Fruit fly (Drosophila melanogaster) whole organism, pupa: ENCODE results near the gene djl.
A peak's percentile ranks its signal among the peaks of the same experiment; 100 is the strongest.

Experiments
- CG10348 ChIP-seq: fragments of 200-800 bp; sonication (Bioruptor generic); IDR thresholded peaks from 2 replicates; pipeline ENCODE4 v1.3.6; 2022; ENCODE audit warnings: missing biosample characterization, missing genetic modification characterization
- CG12605 ChIP-seq: fragments of 200-800 bp; sonication (Bioruptor generic); IDR thresholded peaks from 2 replicates; pipeline ENCODE4 v1.3.6; 2022; ENCODE audit warnings: missing biosample characterization, missing genetic modification characterization
- CG13204 ChIP-seq: fragments of 200-800 bp; sonication (Bioruptor generic); optimal IDR thresholded peaks from 2 replicates; lab custom pipeline; 2018; ENCODE audit warnings: missing biosample characterization, mild to moderate bottlenecking, missing genetic modification characterization, moderate library complexity
- CG14655 ChIP-seq: fragments of 200-800 bp; sonication (Bioruptor generic); optimal IDR thresholded peaks from 3 replicates; lab custom pipeline; 2017; ENCODE audit warnings: mild to moderate bottlenecking, missing biosample characterization, missing genetic modification reagents, missing genetic modification characterization
- CG15710 ChIP-seq: fragments of 200-800 bp; sonication (Bioruptor generic); optimal IDR thresholded peaks from 2 replicates; lab custom pipeline; 2018; ENCODE audit warnings: missing biosample characterization, mild to moderate bottlenecking, missing genetic modification characterization, moderate library complexity
- CG17806 ChIP-seq: fragments of 200-800 bp; sonication (Bioruptor generic); optimal IDR thresholded peaks from 2 replicates; lab custom pipeline; 2018; ENCODE audit warnings: missing biosample characterization, mild to moderate bottlenecking, missing genetic modification characterization, moderate library complexity
- CG32121 ChIP-seq: fragments of 200-800 bp; sonication (Bioruptor generic); IDR thresholded peaks from 2 replicates; pipeline ENCODE4 v1.3.6; 2022; ENCODE audit warnings: missing biosample characterization, missing genetic modification characterization
- CG34367 ChIP-seq: fragments of 200-800 bp; sonication (Bioruptor generic); optimal IDR thresholded peaks from 2 replicates; lab custom pipeline; 2018; ENCODE audit warnings: missing biosample characterization, mild to moderate bottlenecking, missing genetic modification characterization
- CG4496 ChIP-seq: fragments of 200-800 bp; sonication (Bioruptor generic); IDR thresholded peaks from 3 replicates; pipeline ENCODE4 v1.3.6; 2022; ENCODE audit warnings: missing biosample characterization, missing genetic modification characterization
- CG8159 ChIP-seq: fragments of 200-800 bp; sonication (Bioruptor generic); optimal IDR thresholded peaks from 3 replicates; lab custom pipeline; 2018; ENCODE audit warnings: missing biosample characterization, mild to moderate bottlenecking, missing genetic modification characterization, moderate library complexity
- CG8301 ChIP-seq: fragments of 200-800 bp; sonication (Bioruptor generic); optimal IDR thresholded peaks from 2 replicates; lab custom pipeline; 2018; ENCODE audit warnings: missing biosample characterization, mild to moderate bottlenecking, missing genetic modification characterization
- CG9948 ChIP-seq: fragments of 200-800 bp; sonication (Bioruptor generic); optimal IDR thresholded peaks from 2 replicates; lab custom pipeline; 2018; ENCODE audit warnings: missing biosample characterization, mild to moderate bottlenecking, missing genetic modification characterization, moderate library complexity
- D1 ChIP-seq: fragments of 200-800 bp; sonication (Bioruptor generic); optimal IDR thresholded peaks from 2 replicates; lab custom pipeline; 2018; ENCODE audit warnings: missing biosample characterization, mild to moderate bottlenecking, missing genetic modification characterization, moderate library complexity
- EcR ChIP-seq: fragments of 200-800 bp; sonication (Bioruptor generic); optimal IDR thresholded peaks from 3 replicates; lab custom pipeline; 2019; ENCODE audit warnings: missing biosample characterization, missing genetic modification characterization, mild to moderate bottlenecking, moderate library complexity, missing genetic modification reagents
- Ets98B ChIP-seq: fragments of 200-800 bp; sonication (Bioruptor generic); IDR thresholded peaks from 2 replicates; pipeline ENCODE4 v1.3.6; 2022; ENCODE audit warnings: missing biosample characterization, missing genetic modification characterization
- Pif1A ChIP-seq: fragments of 200-800 bp; sonication (Bioruptor generic); optimal IDR thresholded peaks from 3 replicates; lab custom pipeline; 2016; ENCODE audit warnings: missing biosample characterization, missing genetic modification characterization
- Pif1B ChIP-seq: fragments of 200-800 bp; sonication (Bioruptor generic); optimal IDR thresholded peaks from 3 replicates; lab custom pipeline; 2016; ENCODE audit warnings: missing biosample characterization, missing genetic modification characterization
- Snoo ChIP-seq: fragments of 200-800 bp; sonication (Bioruptor generic); optimal IDR thresholded peaks from 3 replicates; lab custom pipeline; 2017; ENCODE audit warnings: missing biosample characterization, mild to moderate bottlenecking, missing genetic modification characterization, inconsistent platforms
- fd96Ca ChIP-seq: fragments of 200-800 bp; sonication (Bioruptor generic); IDR thresholded peaks from 3 replicates; pipeline ENCODE4 v1.3.6; 2022; ENCODE audit warnings: missing biosample characterization, missing genetic modification characterization
- gl ChIP-seq: fragments of 200-800 bp; sonication (Bioruptor generic); optimal IDR thresholded peaks from 2 replicates; lab custom pipeline; 2018; ENCODE audit warnings: missing biosample characterization, mild to moderate bottlenecking, missing genetic modification characterization
- rn ChIP-seq: fragments of 200-800 bp; sonication (Bioruptor generic); IDR thresholded peaks from 2 replicates; pipeline ENCODE4 v1.3.6; 2022; ENCODE audit warnings: missing biosample characterization, missing genetic modification characterization

djl gene

DNA sequence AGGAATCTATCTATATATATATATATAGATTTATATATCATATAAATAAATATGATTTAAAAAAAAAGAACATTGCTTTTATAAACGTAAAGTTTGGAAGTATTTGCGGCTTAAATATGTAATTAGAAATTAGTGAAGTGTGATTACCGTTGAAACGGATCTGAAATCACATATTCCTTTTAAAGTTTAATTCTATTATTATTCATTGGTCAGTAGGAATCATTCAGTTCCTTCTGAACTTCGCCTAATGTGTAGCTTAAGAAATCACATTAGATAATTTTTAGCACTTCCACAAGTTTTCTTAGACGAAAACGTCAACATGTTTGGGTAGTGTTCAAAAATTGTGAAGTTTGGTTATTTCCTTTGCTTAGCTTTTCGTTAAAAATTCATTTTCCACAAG lies at the start of gene djl:
djl (plus strand) TSS at position 301 of the 400 bp plus-strand sequence.
- TF ChIP-seq CG13204 (GFP tag; lab: Kevin White, UChicago): no peak
- TF ChIP-seq, all 21 proteins: peak for 0

DNA sequence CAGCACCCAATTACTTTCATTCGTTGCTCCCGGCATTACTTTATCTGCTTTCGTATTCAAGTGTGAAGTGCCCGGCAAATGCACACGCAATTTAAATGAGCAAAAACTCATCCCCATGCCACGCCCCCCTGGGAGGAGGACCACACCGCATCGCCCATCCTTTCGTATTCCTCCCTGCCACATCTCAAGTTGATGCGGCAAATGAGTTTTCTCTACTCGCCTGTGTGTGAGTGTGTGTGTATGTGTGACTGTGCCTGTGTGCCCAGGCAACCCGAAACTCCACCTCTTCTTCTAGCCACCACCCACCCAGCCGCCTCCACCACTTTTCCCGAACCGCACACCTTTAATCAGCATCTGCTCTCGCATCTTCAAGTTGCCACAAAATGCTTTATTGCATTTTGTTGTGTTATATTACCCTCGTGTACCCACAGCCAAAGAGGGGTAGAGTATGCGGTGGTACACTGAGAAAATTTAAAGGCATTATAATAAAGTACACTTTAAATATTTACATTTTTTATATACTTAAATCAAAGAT lies 49.5 kb upstream of the djl start:
- no peak for TF ChIP-seq CG8301 (tag; lab: Kevin White, UChicago)
- no peak for TF ChIP-seq CG4496 (GFP tag; lab: Robert Waterston, UW)
- TF ChIP-seq rn: no peak
- no peak for TF ChIP-seq CG32121 (GFP tag; lab: Robert Waterston, UW)
- no peak for TF ChIP-seq CG10348 (GFP tag; lab: Robert Waterston, UW)
- TF ChIP-seq fd96Ca (GFP tag; lab: Robert Waterston, UW): no peak

DNA sequence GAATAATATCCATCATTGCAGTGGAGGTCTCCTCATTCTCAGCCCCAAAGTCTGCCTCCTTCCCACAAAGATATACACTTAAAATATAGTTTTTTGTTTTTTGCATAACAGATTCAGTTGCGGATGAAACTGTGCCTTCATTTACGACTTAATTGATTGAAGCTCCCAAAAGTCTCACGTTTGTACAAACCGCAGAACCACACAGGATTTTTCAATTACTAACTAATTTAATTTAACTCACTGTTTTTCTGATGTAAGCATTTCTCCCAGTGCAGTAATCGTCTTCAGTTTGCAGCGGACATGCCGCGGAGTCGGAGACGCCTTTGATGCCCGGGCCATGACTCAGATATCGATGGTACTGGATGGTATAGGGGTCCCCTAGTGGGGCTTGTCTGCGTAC lies 36.0 kb upstream of the djl start:
- TF ChIP-seq CG34367 (tag; lab: Kevin White, UChicago): peak; percentile 87
- no peak for TF ChIP-seq rn
- peak; percentile 89 for TF ChIP-seq CG14655
- TF ChIP-seq CG9948 (tag; lab: Kevin White, UChicago): peak; percentile 78
- no peak for TF ChIP-seq EcR
- TF ChIP-seq fd96Ca (GFP tag; lab: Robert Waterston, UW): 0 out of 3 replicates have a peak, but pooled peaks have one; percentile 50
- TF ChIP-seq gl (tag; lab: Kevin White, UChicago): no peak
- no peak for TF ChIP-seq Snoo (tag; lab: Kevin White, UChicago)
- TF ChIP-seq CG15710: peak; percentile 87
- TF ChIP-seq D1 (tag; lab: Kevin White, UChicago): peak; percentile 23
- peak; percentile 81 for TF ChIP-seq Pif1B (GFP tag; lab: Kevin White, UChicago)
- no peak for TF ChIP-seq CG12605
- TF ChIP-seq CG4496 (GFP tag; lab: Robert Waterston, UW): peak; percentile 20; the same call in 1 of the 3 replicates
- TF ChIP-seq Ets98B (GFP tag; lab: Robert Waterston, UW): no peak
- TF ChIP-seq CG8159: peak; percentile 64
- TF ChIP-seq CG13204 (GFP tag; lab: Kevin White, UChicago): peak; percentile 61
- TF ChIP-seq CG17806 (tag; lab: Kevin White, UChicago): peak; percentile 59
- peak; percentile 78 for TF ChIP-seq Pif1A (GFP tag; lab: Kevin White, UChicago)
- TF ChIP-seq CG32121 (GFP tag; lab: Robert Waterston, UW): no peak
- no peak for TF ChIP-seq CG10348 (GFP tag; lab: Robert Waterston, UW)
- TF ChIP-seq CG8301 (tag; lab: Kevin White, UChicago): peak; percentile 34

DNA sequence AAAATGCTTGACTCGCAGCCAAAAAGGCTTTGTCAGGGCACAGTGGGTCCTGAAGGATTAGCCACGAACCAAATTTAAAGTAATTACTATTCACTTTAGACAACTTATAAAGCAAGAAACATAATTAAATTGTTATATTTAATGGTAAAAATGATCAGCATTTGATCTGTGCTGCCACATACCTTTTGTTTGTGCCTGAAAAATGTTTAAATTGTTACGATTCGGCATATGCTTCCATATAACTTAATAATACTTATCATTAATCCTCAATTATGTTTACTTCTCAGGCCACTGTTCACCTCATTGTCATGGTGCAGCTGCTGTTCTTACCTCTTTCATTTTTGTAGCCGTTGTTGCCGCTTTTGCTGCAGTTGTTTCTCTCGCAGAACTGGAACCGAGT lies 35.3 kb upstream of the djl start:
- TF ChIP-seq CG8159: peak; percentile 77
- TF ChIP-seq CG4496 (GFP tag; lab: Robert Waterston, UW): no peak
- no peak for TF ChIP-seq CG32121 (GFP tag; lab: Robert Waterston, UW)
- TF ChIP-seq Ets98B (GFP tag; lab: Robert Waterston, UW): no peak
- TF ChIP-seq CG9948 (tag; lab: Kevin White, UChicago): peak; percentile 71
- peak; percentile 54 for TF ChIP-seq CG34367 (tag; lab: Kevin White, UChicago)
- TF ChIP-seq CG12605: no peak
- peak; percentile 58 for TF ChIP-seq CG17806 (tag; lab: Kevin White, UChicago)
- TF ChIP-seq fd96Ca (GFP tag; lab: Robert Waterston, UW): no peak
- peak; percentile 21 for TF ChIP-seq gl (tag; lab: Kevin White, UChicago)
- no peak for TF ChIP-seq CG13204 (GFP tag; lab: Kevin White, UChicago)
- TF ChIP-seq Pif1A (GFP tag; lab: Kevin White, UChicago): peak; percentile 38
- peak; percentile 42 for TF ChIP-seq Pif1B (GFP tag; lab: Kevin White, UChicago)
- no peak for TF ChIP-seq EcR
- TF ChIP-seq CG15710: peak; percentile 70
- TF ChIP-seq CG10348 (GFP tag; lab: Robert Waterston, UW): no peak
- peak; percentile 55 for TF ChIP-seq CG8301 (tag; lab: Kevin White, UChicago)
- TF ChIP-seq D1 (tag; lab: Kevin White, UChicago): no peak
- TF ChIP-seq rn: no peak
- TF ChIP-seq Snoo (tag; lab: Kevin White, UChicago): no peak
- TF ChIP-seq CG14655: peak; percentile 78

DNA sequence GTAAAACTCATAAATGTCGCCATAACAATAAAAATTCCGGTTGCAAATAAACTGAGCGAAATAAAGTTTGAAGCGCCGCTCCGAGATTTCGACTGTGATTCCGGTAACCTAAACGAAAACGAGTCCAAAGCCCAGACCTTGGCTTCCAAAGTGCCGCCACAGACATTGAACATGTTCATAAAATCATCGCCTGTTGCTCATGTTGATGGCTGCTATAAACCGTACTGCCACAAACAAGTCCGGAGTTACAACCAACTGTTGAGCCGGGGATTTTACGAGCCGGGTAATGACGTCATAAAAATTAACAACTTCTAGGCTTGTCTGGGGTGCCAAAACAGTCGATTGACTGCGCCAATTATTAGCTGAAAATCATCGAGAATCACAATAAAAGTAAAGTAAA lies 32.0 kb upstream of the djl start:
- TF ChIP-seq CG12605: no peak
- TF ChIP-seq CG34367 (tag; lab: Kevin White, UChicago): no peak

DNA sequence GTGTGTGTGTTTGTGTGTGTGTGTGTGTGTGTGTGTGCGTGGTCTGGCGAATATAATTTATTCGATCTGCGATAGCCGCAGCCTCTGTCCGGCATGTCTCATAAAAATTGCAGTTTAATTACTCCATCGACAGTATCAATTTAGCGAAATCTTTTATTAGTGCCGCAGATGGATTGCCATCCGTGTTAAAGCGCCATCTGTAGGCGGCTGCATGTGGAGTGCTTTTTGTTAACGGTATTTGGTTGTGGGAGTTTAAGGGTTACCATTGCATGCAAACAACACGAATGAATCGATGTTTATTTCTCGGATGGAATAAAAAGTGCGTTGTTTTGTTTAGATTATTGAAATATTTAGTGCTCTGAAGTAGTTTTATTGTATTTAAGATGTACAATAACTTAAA lies 31.1 kb upstream of the djl start:
- no peak for TF ChIP-seq CG4496 (GFP tag; lab: Robert Waterston, UW)
- no peak for TF ChIP-seq CG12605
- no peak for TF ChIP-seq CG10348 (GFP tag; lab: Robert Waterston, UW)
- no peak for TF ChIP-seq Pif1A (GFP tag; lab: Kevin White, UChicago)
- TF ChIP-seq EcR: no peak
- TF ChIP-seq gl (tag; lab: Kevin White, UChicago): no peak
- no peak for TF ChIP-seq rn
- no peak for TF ChIP-seq CG9948 (tag; lab: Kevin White, UChicago)
- no peak for TF ChIP-seq CG14655
- no peak for TF ChIP-seq CG32121 (GFP tag; lab: Robert Waterston, UW)
- no peak for TF ChIP-seq Snoo (tag; lab: Kevin White, UChicago)
- no peak for TF ChIP-seq CG17806 (tag; lab: Kevin White, UChicago)

DNA sequence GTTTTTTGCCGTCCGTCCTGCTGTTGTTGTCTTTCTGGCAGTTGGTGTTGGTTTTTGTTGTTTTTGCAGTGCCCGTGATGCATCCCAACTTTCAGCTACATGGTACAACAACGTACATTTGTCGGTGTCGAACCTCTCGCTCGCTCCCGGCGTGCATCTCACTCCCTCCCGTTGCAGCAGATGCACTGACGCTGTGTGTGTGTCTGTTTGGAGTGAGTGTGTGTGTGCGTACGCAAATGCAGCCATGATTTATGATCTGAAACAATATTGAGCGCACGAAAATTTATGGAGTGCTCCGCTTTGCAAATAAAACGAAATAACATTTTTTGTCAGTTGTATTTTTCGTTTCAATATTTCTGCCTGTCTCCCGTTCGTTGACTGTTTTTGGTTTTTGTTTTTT lies 29.0 kb upstream of the djl start:
- TF ChIP-seq CG15710 (no peak), gl (tag; lab: Kevin White, UChicago) (no peak), D1 (tag; lab: Kevin White, UChicago) (no peak), CG13204 (GFP tag; lab: Kevin White, UChicago) (no peak), CG8159 (no peak), EcR (no peak)
